Worm (Caenorhabditis elegans) whole organism, mixed stage, embryonic: ENCODE data around the gene ins-37.

Source experiments
- ceh-43 ChIP-seq: fragments of 200-800 bp; sonication (Bioruptor generic); optimal IDR thresholded peaks from 2 replicates; lab custom pipeline; 2018; ENCODE audit warnings: mild to moderate bottlenecking, missing genetic modification characterization, moderate library complexity, missing compliant biosample characterization
- drap-1 ChIP-seq: fragments of 200-800 bp; sonication (Bioruptor generic); optimal IDR thresholded peaks from 3 replicates; lab custom pipeline; 2018; ENCODE audit warnings: mild to moderate bottlenecking, missing genetic modification characterization, missing compliant biosample characterization
- flh-1 ChIP-seq: fragments of 200-800 bp; sonication (Bioruptor generic); optimal IDR thresholded peaks from 2 replicates; lab custom pipeline; 2018; ENCODE audit warnings: mild to moderate bottlenecking, missing genetic modification characterization, moderate library complexity, missing compliant biosample characterization
- ham-2 ChIP-seq: fragments of 200-800 bp; sonication (Bioruptor generic); optimal IDR thresholded peaks from 2 replicates; lab custom pipeline; 2018; ENCODE audit warnings: mild to moderate bottlenecking, missing genetic modification characterization, missing compliant biosample characterization
- lin-13 ChIP-seq: fragments of 150-350 bp; optimal IDR thresholded peaks from 2 replicates; lab custom pipeline; 2014; ENCODE audit warnings: missing biosample characterization, missing genetic modification characterization
- lin-32 ChIP-seq: fragments of 200-800 bp; sonication (Bioruptor generic); optimal IDR thresholded peaks from 2 replicates; lab custom pipeline; 2018; ENCODE audit warnings: mild to moderate bottlenecking, missing genetic modification characterization, missing compliant biosample characterization
- mep-1 ChIP-seq: fragments of 150-350 bp; optimal IDR thresholded peaks from 2 replicates; lab custom pipeline; 2017; ENCODE audit warnings: missing biosample characterization, missing genetic modification reagents, missing genetic modification characterization, inconsistent platforms
- nhr-12 ChIP-seq: fragments of 150-350 bp; optimal IDR thresholded peaks from 2 replicates; lab custom pipeline; 2014; ENCODE audit warnings: missing biosample characterization, missing genetic modification characterization
- nhr-76 ChIP-seq: sonication (generic microtip); optimal IDR thresholded peaks from 2 replicates; lab custom pipeline; 2017; ENCODE audit warnings: missing biosample characterization, missing genetic modification characterization
- snpc-4 ChIP-seq: fragments of 150-350 bp; optimal IDR thresholded peaks from 2 replicates; lab custom pipeline; 2014; ENCODE audit warnings: missing biosample characterization, missing genetic modification characterization
- unc-39 ChIP-seq: fragments of 150-350 bp; optimal IDR thresholded peaks from 2 replicates; lab custom pipeline; 2014; ENCODE audit warnings: missing biosample characterization, missing genetic modification characterization

DNA sequence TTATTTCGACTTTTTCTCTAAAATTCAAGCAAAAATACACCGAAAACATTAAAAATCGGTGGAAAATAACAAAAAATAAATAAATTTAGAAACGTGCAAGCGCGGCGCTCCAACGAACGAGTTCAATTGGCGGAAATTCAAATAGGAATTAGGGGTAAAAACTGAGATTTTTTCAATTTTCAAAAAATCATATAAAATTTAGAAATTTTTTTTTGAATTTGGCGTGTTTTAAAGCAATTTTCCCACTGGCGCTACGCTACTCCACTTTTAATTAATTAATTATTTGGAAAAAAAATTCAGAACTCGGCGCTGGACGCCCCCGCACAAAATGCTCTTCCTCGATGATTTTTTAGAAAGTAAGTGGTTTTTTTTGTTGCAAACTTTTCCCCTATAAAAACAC, 39.8 kb upstream of the ins-37 start, which contains the start of gene ing-3:
- TF ChIP-seq ceh-43 (GFP tag; lab: Kevin White, UChicago) (no peak), flh-1 (GFP tag; lab: Kevin White, UChicago) (no peak), mep-1 (no peak), nhr-12 (tag; lab: Kevin White, UChicago) (no peak), lin-13 (tag; lab: Kevin White, UChicago) (no peak), nhr-76 (no peak), snpc-4 (tag; lab: Kevin White, UChicago) (no peak), unc-39 (tag; lab: Kevin White, UChicago) (no peak), lin-32 (GFP tag; lab: Kevin White, UChicago) (no peak), ham-2 (GFP tag; lab: Kevin White, UChicago) (no peak), drap-1 (no peak)
